Worm (Caenorhabditis elegans): ENCODE data around the gene ZK686.5.

The ZK686.5 gene

DNA sequence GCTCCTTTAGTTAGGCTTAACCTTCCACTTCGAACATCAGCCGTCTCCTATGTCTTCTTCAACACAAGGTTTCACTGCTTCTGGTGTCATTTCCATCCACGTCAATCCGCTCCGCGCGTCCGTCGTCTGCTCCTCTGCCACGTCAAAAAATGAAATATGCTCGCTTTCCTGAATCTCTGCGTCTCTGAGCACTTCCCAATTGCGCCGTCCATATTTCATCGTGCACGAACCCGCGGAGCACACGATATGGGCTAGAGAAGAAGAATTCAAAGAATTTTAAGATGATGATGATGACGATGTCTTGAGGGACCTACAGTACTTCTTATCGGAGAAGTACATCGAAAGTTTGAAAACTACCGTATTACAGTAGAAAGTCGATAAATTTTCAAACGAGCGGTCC, 25.7 kb upstream of the ZK686.5 start:
- TF ChIP-seq nhr-85 (tag) (peak; percentile 11), rnt-1 (tag; optimal IDR thresholded peaks at IDR 0.05) (peak; percentile 26), ztf-11 (tag; optimal IDR thresholded peaks at IDR 0.05) (peak in 1 of 2 experiments; percentile 47), blmp-1 (tag; optimal IDR thresholded peaks at IDR 0.05) (peak; percentile 29), aha-1 (tag; optimal IDR thresholded peaks at IDR 0.05) (no peak), swsn-7 (tag; optimal IDR thresholded peaks at IDR 0.05) (no peak), lsy-2 (tag; optimal IDR thresholded peaks at IDR 0.05) (peak in 1 of 2 experiments; percentile 27)

- TF ChIP-seq lsy-2 (tag; optimal IDR thresholded peaks at IDR 0.05) = peak; percentile 33 to 66
- TF ChIP-seq xbp-1 (tag; optimal IDR thresholded peaks at IDR 0.05) = no peak
- no peak for TF ChIP-seq egl-13 (tag; optimal IDR thresholded peaks at IDR 0.05)
- TF ChIP-seq vab-15 (tag; optimal IDR thresholded peaks at IDR 0.05) = no peak
- TF ChIP-seq efl-1 (optimal IDR thresholded peaks at IDR 0.05) = no peak
- TF ChIP-seq efl-1 (GFP tag; optimal IDR thresholded peaks at IDR 0.05 in 1 of 2) = peak in 1 of 2 experiments; percentile 23
- TF ChIP-seq blmp-1 (tag; optimal IDR thresholded peaks at IDR 0.05) = no peak
Observed at ce11 chrIII:7792209-7792608, 24.9 kb upstream of the ZK686.5 start.

ce11 chrIII:7790522-7790921, 23.2 kb upstream of the ZK686.5 start:
- TF ChIP-seq vab-15 (tag; optimal IDR thresholded peaks at IDR 0.05) = peak; percentile 5
- peak; percentile 76 for TF ChIP-seq nhr-85 (tag)
- TF ChIP-seq snu-23 (GFP tag; optimal IDR thresholded peaks at IDR 0.05) = peak; percentile 21
- TF ChIP-seq nhr-19 (GFP tag; conservative IDR thresholded peaks at IDR 0.05) = peak; percentile 33; the same call in 1 of the 2 replicates
- peak; percentile 66 for TF ChIP-seq rnt-1 (tag; optimal IDR thresholded peaks at IDR 0.05)
- TF ChIP-seq lin-14 (GFP tag; optimal IDR thresholded peaks at IDR 0.05) = peak; percentile 56
- TF ChIP-seq efl-1 (optimal IDR thresholded peaks at IDR 0.05) = no peak
- peak in 1 of 2 experiments; percentile 64 for TF ChIP-seq efl-1 (GFP tag; optimal IDR thresholded peaks at IDR 0.05 in 1 of 2)
- no peak for TF ChIP-seq zag-1 (tag; optimal IDR thresholded peaks at IDR 0.05)
- TF ChIP-seq isw-1 (GFP tag; IDR thresholded peaks at IDR 0.05) = no peak
- TF ChIP-seq tbx-2 (tag; optimal IDR thresholded peaks at IDR 0.05) = peak; percentile 6
- peak; percentile 65 for TF ChIP-seq nhr-71 (tag; optimal IDR thresholded peaks at IDR 0.05)
- TF ChIP-seq dpl-1 (GFP tag; optimal IDR thresholded peaks at IDR 0.05) = no peak
- peak in 1 of 2 experiments; percentile 16 for TF ChIP-seq ztf-11 (tag; optimal IDR thresholded peaks at IDR 0.05)
- TF ChIP-seq lsy-2 (tag; optimal IDR thresholded peaks at IDR 0.05) = peak; percentile 60 to 81

DNA sequence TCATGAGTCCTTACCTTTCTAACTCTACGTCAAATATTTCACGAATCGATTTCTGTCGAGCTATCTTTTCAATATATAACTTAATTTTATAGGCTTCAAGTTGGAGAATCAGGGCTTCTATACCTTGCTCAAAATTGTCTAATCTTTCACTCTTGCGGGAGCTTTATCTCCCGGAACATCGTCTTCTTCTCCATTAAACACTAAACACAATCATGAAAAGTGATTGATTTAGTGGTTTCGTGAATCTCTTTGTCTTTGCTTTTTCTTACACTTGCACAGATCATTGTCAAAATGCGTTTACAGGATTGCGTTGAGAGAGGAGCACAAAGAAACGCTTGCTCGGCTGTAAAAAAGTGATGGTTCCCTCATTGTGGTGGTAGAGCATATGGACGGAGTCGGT, 21.1 kb upstream of the ZK686.5 start:
- TF ChIP-seq rnt-1 (tag; optimal IDR thresholded peaks at IDR 0.05) (peak; percentile 22), aha-1 (tag; optimal IDR thresholded peaks at IDR 0.05) (no peak)

DNA sequence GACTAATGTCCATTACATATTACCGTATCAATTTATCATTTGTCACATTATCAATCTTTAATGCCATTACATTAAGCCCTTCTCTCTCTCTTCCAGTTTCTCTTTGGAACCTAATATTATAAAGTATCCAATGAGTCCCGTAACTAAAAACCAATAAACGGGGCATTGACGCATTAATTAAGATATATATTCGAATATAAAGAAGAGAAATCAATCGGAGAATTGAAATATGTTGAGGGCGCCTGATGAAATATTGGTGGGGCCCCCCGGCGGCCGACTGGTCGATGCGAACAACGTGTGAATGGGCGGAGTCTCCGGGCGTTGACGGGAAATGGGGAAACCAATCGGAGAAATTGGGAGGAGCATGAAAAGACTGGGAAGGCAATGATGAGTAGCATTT, 16.9 kb upstream of the ZK686.5 start:
- TF ChIP-seq nhr-90 (tag; optimal IDR thresholded peaks at IDR 0.05; ENCODE audit: poor library complexity) (peak; percentile 7), fkh-4 (tag; optimal IDR thresholded peaks at IDR 0.05; ENCODE audit: borderline replicate concordance) (peak; percentile 47), mab-9 (GFP tag; IDR thresholded peaks at IDR 0.05) (no peak), egl-13 (tag; optimal IDR thresholded peaks at IDR 0.05) (no peak), aly-2 (tag; optimal IDR thresholded peaks at IDR 0.05) (no peak), jun-1 (tag; optimal IDR thresholded peaks at IDR 0.05) (no peak), ztf-11 (tag; optimal IDR thresholded peaks at IDR 0.05) (peak in 1 of 2 experiments; percentile 54), blmp-1 (tag; optimal IDR thresholded peaks at IDR 0.05) (peak; percentile 2), xbp-1 (tag; optimal IDR thresholded peaks at IDR 0.05) (no peak), lsy-2 (tag; optimal IDR thresholded peaks at IDR 0.05) (peak; percentile 52 to 61), C04F5.9 (tag; optimal IDR thresholded peaks at IDR 0.05) (no peak), irx-1 (tag; optimal IDR thresholded peaks at IDR 0.05) (peak; percentile 24), snu-23 (GFP tag; optimal IDR thresholded peaks at IDR 0.05) (peak; percentile 13), Y116A8C.19 (tag; optimal IDR thresholded peaks at IDR 0.05; ENCODE audit: borderline replicate concordance) (no peak), lin-14 (GFP tag; optimal IDR thresholded peaks at IDR 0.05) (peak; percentile 44), nhr-12 (tag; optimal IDR thresholded peaks at IDR 0.05) (no peak), C34B4.2 (tag; optimal IDR thresholded peaks at IDR 0.05) (no peak), lin-35 (GFP tag; optimal IDR thresholded peaks at IDR 0.05) (no peak), mdl-1 (tag; optimal IDR thresholded peaks at IDR 0.05) (no peak), pag-3 (tag; optimal IDR thresholded peaks at IDR 0.05; ENCODE audit: borderline replicate concordance, insufficient read depth) (no peak), fkh-10 (GFP tag; optimal IDR thresholded peaks at IDR 0.05) (no peak), rnt-1 (tag; optimal IDR thresholded peaks at IDR 0.05) (peak; percentile 67), lin-13 (GFP tag; optimal IDR thresholded peaks at IDR 0.05) (no peak), elt-2 (tag; optimal IDR thresholded peaks at IDR 0.05) (no peak), fkh-8 (tag; optimal IDR thresholded peaks at IDR 0.05) (no peak), aha-1 (tag; optimal IDR thresholded peaks at IDR 0.05) (no peak), ceh-8 (GFP tag; optimal IDR thresholded peaks at IDR 0.05) (no peak), vab-15 (tag; optimal IDR thresholded peaks at IDR 0.05) (peak; percentile 40), nhr-71 (tag; optimal IDR thresholded peaks at IDR 0.05) (peak; percentile 55), dsc-1 (tag; optimal IDR thresholded peaks at IDR 0.05) (peak; percentile 79), F16B12.6 (tag; optimal IDR thresholded peaks at IDR 0.05) (no peak), alr-1 (tag; optimal IDR thresholded peaks at IDR 0.05; ENCODE audit: borderline replicate concordance) (no peak), tbx-2 (tag; optimal IDR thresholded peaks at IDR 0.05) (peak; percentile 29)
